Fruit fly (Drosophila melanogaster) whole organism, embryonic: ENCODE measurements around the gene Uvrag.
A peak's percentile ranks its signal among the peaks of the same experiment; 100 is the strongest.

Source experiments
- Bgb ChIP-seq: fragments of 200-800 bp; sonication (Bioruptor generic); IDR thresholded peaks from 2 replicates; pipeline ENCODE4 v1.3.6; 2022; ENCODE audit warnings: missing biosample characterization, missing genetic modification characterization; ENCODE audit not compliant: partially characterized antibody
- Blimp-1 ChIP-seq: fragments of 200-800 bp; sonication (Bioruptor generic); optimal IDR thresholded peaks from 3 replicates; lab custom pipeline; 2018; ENCODE audit warnings: missing biosample characterization, missing genetic modification characterization, mild to moderate bottlenecking, moderate library complexity, missing genetic modification reagents
- Bteb2 ChIP-seq: fragments of 200-800 bp; sonication (Bioruptor generic); optimal IDR thresholded peaks from 2 replicates; lab custom pipeline; 2016; ENCODE audit warnings: missing biosample characterization, missing genetic modification characterization
- CG1529 ChIP-seq: fragments of 200-800 bp; sonication (Bioruptor generic); optimal IDR thresholded peaks from 3 replicates; lab custom pipeline; 2018; ENCODE audit warnings: missing biosample characterization, missing genetic modification characterization
- CG17802 ChIP-seq: fragments of 200-800 bp; sonication (Bioruptor generic); optimal IDR thresholded peaks from 2 replicates; lab custom pipeline; 2018; ENCODE audit warnings: missing biosample characterization, mild to moderate bottlenecking, missing genetic modification characterization, moderate library complexity
- CG18262 ChIP-seq: fragments of 200-800 bp; optimal IDR thresholded peaks from 3 replicates; lab custom pipeline; 2019; ENCODE audit warnings: missing biosample characterization, mild to moderate bottlenecking, missing genetic modification characterization, moderate library complexity
- CG18764 ChIP-seq: fragments of 200-800 bp; sonication (Bioruptor generic); optimal IDR thresholded peaks from 3 replicates; lab custom pipeline; 2016; ENCODE audit warnings: missing biosample characterization, missing genetic modification characterization
- CG3065 ChIP-seq: fragments of 200-800 bp; sonication (Bioruptor generic); optimal IDR thresholded peaks from 2 replicates; lab custom pipeline; 2016; ENCODE audit warnings: missing biosample characterization, missing genetic modification characterization
- CG31224 ChIP-seq: fragments of 200-800 bp; sonication (Bioruptor generic); IDR thresholded peaks from 2 replicates; pipeline ENCODE4 v1.3.6; 2022; ENCODE audit warnings: missing biosample characterization, missing genetic modification characterization
- CG32772 ChIP-seq: fragments of 200-800 bp; sonication (Bioruptor generic); IDR thresholded peaks from 2 replicates; pipeline ENCODE4 v1.3.6; 2022; ENCODE audit warnings: missing biosample characterization, missing genetic modification characterization
- CG3281 ChIP-seq: fragments of 200-800 bp; sonication (Bioruptor generic); optimal IDR thresholded peaks from 3 replicates; lab custom pipeline; 2017; ENCODE audit warnings: missing biosample characterization, mild to moderate bottlenecking, missing genetic modification characterization
- CG4360 ChIP-seq: fragments of 200-800 bp; sonication (Bioruptor generic); IDR thresholded peaks from 2 replicates; pipeline ENCODE4 v1.3.6; 2022; ENCODE audit warnings: missing biosample characterization, missing genetic modification characterization
- CG5180 ChIP-seq: fragments of 200-800 bp; sonication (Bioruptor generic); optimal IDR thresholded peaks from 3 replicates; lab custom pipeline; 2017; ENCODE audit warnings: missing biosample characterization, missing genetic modification characterization, mild to moderate bottlenecking, moderate library complexity, missing genetic modification reagents
- CG7271 ChIP-seq: fragments of 200-800 bp; sonication (Bioruptor generic); optimal IDR thresholded peaks from 2 replicates; lab custom pipeline; 2018; ENCODE audit warnings: missing biosample characterization, mild to moderate bottlenecking, missing genetic modification characterization, moderate library complexity
- Dp ChIP-seq: fragments of 200-800 bp; sonication (Bioruptor generic); optimal IDR thresholded peaks from 2 replicates; lab custom pipeline; 2018; ENCODE audit warnings: missing biosample characterization, mild to moderate bottlenecking, missing genetic modification characterization, moderate library complexity
- Ets65A ChIP-seq: fragments of 200-800 bp; sonication (Bioruptor generic); peaks from one replicate; lab custom pipeline; 2016; ENCODE audit warnings: missing biosample characterization, missing genetic modification characterization
- Fer1 ChIP-seq: fragments of 200-800 bp; sonication (Bioruptor generic); optimal IDR thresholded peaks from 2 replicates; lab custom pipeline; 2017; ENCODE audit warnings: missing biosample characterization, mild to moderate bottlenecking, missing genetic modification characterization
- Hand ChIP-seq: fragments of 200-800 bp; sonication (Bioruptor generic); optimal IDR thresholded peaks from 2 replicates; lab custom pipeline; 2017; ENCODE audit warnings: mild to moderate bottlenecking, missing biosample characterization, missing genetic modification reagents, missing genetic modification characterization
- Med ChIP-seq: fragments of 200-800 bp; sonication (Bioruptor generic); peaks from one replicate; lab custom pipeline; 2016; ENCODE audit warnings: missing biosample characterization, missing genetic modification characterization, mild to moderate bottlenecking, inconsistent platforms, moderate library complexity
- Nf-YC ChIP-seq: fragments of 200-800 bp; optimal IDR thresholded peaks from 3 replicates; lab custom pipeline; 2019; ENCODE audit warnings: missing biosample characterization, mild to moderate bottlenecking, missing genetic modification characterization, moderate library complexity
- Opbp ChIP-seq: fragments of 200-800 bp; sonication (Bioruptor generic); IDR thresholded peaks from 3 replicates; pipeline ENCODE4 v1.3.6; 2022; ENCODE audit warnings: missing biosample characterization, missing genetic modification characterization; ENCODE audit not compliant: partially characterized antibody
- Scr ChIP-seq: fragments of 200-800 bp; sonication (Bioruptor generic); IDR thresholded peaks from 2 replicates; pipeline ENCODE4 v1.3.6; 2022; ENCODE audit warnings: missing biosample characterization, missing genetic modification characterization; ENCODE audit not compliant: partially characterized antibody
- YL-1 ChIP-seq: fragments of 200-800 bp; sonication (Bioruptor generic); optimal IDR thresholded peaks from 3 replicates; lab custom pipeline; 2017; ENCODE audit warnings: missing biosample characterization, mild to moderate bottlenecking, missing genetic modification characterization
- amos ChIP-seq: fragments of 200-800 bp; sonication (Bioruptor generic); IDR thresholded peaks from 2 replicates; pipeline ENCODE4 v1.3.6; 2022; ENCODE audit warnings: missing biosample characterization, missing genetic modification characterization; ENCODE audit not compliant: partially characterized antibody
- ash1 ChIP-seq: fragments of 200-800 bp; sonication (Bioruptor generic); optimal IDR thresholded peaks from 2 replicates; lab custom pipeline; 2018; ENCODE audit warnings: missing biosample characterization, mild to moderate bottlenecking, missing genetic modification characterization
- ato ChIP-seq: fragments of 200-800 bp; sonication (Bioruptor generic); IDR thresholded peaks from 2 replicates; pipeline ENCODE4 v1.3.6; 2022; ENCODE audit warnings: missing biosample characterization, missing genetic modification characterization; ENCODE audit not compliant: partially characterized antibody
- cato ChIP-seq: fragments of 200-800 bp; sonication (Bioruptor generic); optimal IDR thresholded peaks from 2 replicates; lab custom pipeline; 2016; ENCODE audit warnings: missing biosample characterization, missing genetic modification characterization, borderline replicate concordance
- cg ChIP-seq: fragments of 200-800 bp; sonication (Bioruptor generic); optimal IDR thresholded peaks from 3 replicates; lab custom pipeline; 2019; ENCODE audit warnings: missing biosample characterization, mild to moderate bottlenecking, missing genetic modification characterization, moderate library complexity
- chinmo ChIP-seq: fragments of 200-800 bp; sonication (Bioruptor generic); IDR thresholded peaks from 4 replicates; pipeline ENCODE4 v1.3.6; 2022; ENCODE audit warnings: missing biosample characterization, missing genetic modification characterization; ENCODE audit not compliant: partially characterized antibody
- cwo ChIP-seq: fragments of 200-800 bp; sonication (Bioruptor generic); optimal IDR thresholded peaks from 3 replicates; lab custom pipeline; 2017; ENCODE audit warnings: missing biosample characterization, missing genetic modification characterization, mild to moderate bottlenecking, moderate library complexity, missing genetic modification reagents
- disco-r ChIP-seq: fragments of 200-800 bp; sonication (Bioruptor generic); optimal IDR thresholded peaks from 2 replicates; lab custom pipeline; 2016; ENCODE audit warnings: missing biosample characterization, missing genetic modification characterization
- dm ChIP-seq: fragments of 200-800 bp; sonication (Bioruptor generic); optimal IDR thresholded peaks from 3 replicates; lab custom pipeline; 2016; ENCODE audit warnings: missing biosample characterization, missing genetic modification characterization
- emc ChIP-seq: fragments of 200-800 bp; sonication (Bioruptor generic); optimal IDR thresholded peaks from 2 replicates; lab custom pipeline; 2016; ENCODE audit warnings: missing biosample characterization, missing genetic modification characterization
- en ChIP-seq: fragments of 200-800 bp; sonication (Bioruptor generic); optimal IDR thresholded peaks from 2 replicates; lab custom pipeline; 2016; ENCODE audit warnings: missing biosample characterization, missing genetic modification characterization
- ewg ChIP-seq: fragments of 200-800 bp; sonication (Bioruptor generic); optimal IDR thresholded peaks from 3 replicates; lab custom pipeline; 2017; ENCODE audit warnings: mild to moderate bottlenecking, missing biosample characterization, missing genetic modification reagents, missing genetic modification characterization
- gsb ChIP-seq: fragments of 200-800 bp; sonication (Bioruptor generic); IDR thresholded peaks from 2 replicates; pipeline ENCODE4 v1.3.6; 2022; ENCODE audit warnings: missing biosample characterization, missing genetic modification characterization
- hbn ChIP-seq: fragments of 200-800 bp; sonication (Bioruptor generic); IDR thresholded peaks from 2 replicates; pipeline ENCODE4 v1.3.6; 2022; ENCODE audit warnings: missing biosample characterization, missing genetic modification characterization; ENCODE audit not compliant: partially characterized antibody
- jigr1 ChIP-seq: fragments of 200-800 bp; sonication (Bioruptor generic); IDR thresholded peaks from 3 replicates; pipeline ENCODE4 v1.3.6; 2022; ENCODE audit warnings: missing biosample characterization, missing genetic modification characterization
- lov ChIP-seq, 2 experiments: fragments of 200-800 bp in 1 of 2; fragments of >200 bp in 1 of 2; sonication (Bioruptor generic) in 1 of 2; IDR thresholded peaks in 1 of 2; optimal IDR thresholded peaks in 1 of 2; 2 replicates in 1 of 2; 3 replicates in 1 of 2; pipeline versions ENCODE4 v1.3.6 to Lab custom; 2017 to 2022; ENCODE audit warnings: missing biosample characterization in 1 of 2, missing genetic modification characterization in 1 of 2
- onecut ChIP-seq: fragments of 200-800 bp; sonication (Bioruptor generic); IDR thresholded peaks from 2 replicates; pipeline ENCODE4 v1.3.6; 2022; ENCODE audit warnings: missing biosample characterization, missing genetic modification characterization
- pros ChIP-seq: fragments of 200-800 bp; sonication (Bioruptor generic); optimal IDR thresholded peaks from 3 replicates; lab custom pipeline; 2019; ENCODE audit warnings: missing biosample characterization, mild to moderate bottlenecking, missing genetic modification characterization, moderate library complexity
- ranshi ChIP-seq: fragments of 200-800 bp; sonication (Bioruptor generic); IDR thresholded peaks from 2 replicates; pipeline ENCODE4 v1.3.6; 2022; ENCODE audit warnings: missing biosample characterization, missing genetic modification characterization
- sd ChIP-seq: fragments of 200-800 bp; sonication (Bioruptor generic); optimal IDR thresholded peaks from 3 replicates; lab custom pipeline; 2018; ENCODE audit warnings: missing biosample characterization, mild to moderate bottlenecking, missing genetic modification characterization, moderate library complexity
- sens ChIP-seq: fragments of 200-800 bp; sonication (Bioruptor generic); peaks from one replicate; lab custom pipeline; 2016; ENCODE audit warnings: missing biosample characterization, missing genetic modification characterization
- usp ChIP-seq: fragments of >200 bp; optimal IDR thresholded peaks from 2 replicates; lab custom pipeline; 2017; ENCODE audit warnings: missing biosample characterization, missing genetic modification characterization

The Uvrag gene

DNA sequence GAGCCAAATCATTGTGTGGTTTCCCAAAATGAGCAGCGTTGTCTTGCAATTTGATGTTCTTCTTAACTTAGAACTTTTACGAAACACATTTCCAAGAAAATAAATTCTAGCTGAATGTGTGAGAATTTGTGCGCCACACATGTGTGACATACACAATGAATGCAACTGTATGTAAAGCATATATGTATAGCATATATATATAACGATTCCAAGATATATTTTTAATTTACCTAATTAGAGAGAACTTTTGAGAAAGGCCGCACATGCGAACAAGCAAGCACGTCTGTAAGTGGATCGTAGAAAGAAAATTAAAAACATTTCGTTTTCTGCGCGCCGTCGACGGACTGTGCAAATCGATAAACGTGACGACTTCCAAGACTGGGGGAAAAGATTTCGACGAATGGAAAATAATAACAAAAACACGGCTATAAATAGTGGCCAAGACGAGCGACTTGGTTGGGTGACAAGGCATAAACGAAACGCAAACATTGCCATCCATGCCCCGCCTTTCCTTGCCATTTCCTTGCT lies 5.4 kb downstream of the Uvrag start:
- no peak for TF ChIP-seq CG5180 (GFP tag; lab: Kevin White, UChicago)
- TF ChIP-seq jigr1 = no peak
- TF ChIP-seq Nf-YC (tag; lab: Kevin White, UChicago) = peak; percentile 13
- no peak for TF ChIP-seq ranshi (GFP tag; lab: Robert Waterston, UW)
- no peak for TF ChIP-seq gsb (GFP tag; lab: Robert Waterston, UW)
- no peak for TF ChIP-seq lov (optimal IDR thresholded peaks at IDR 0.05; lab: Kevin White, UChicago)
- no peak for TF ChIP-seq lov (GFP tag; IDR thresholded peaks at IDR 0.05; lab: Robert Waterston, UW)
- no peak for TF ChIP-seq ash1
- no peak for TF ChIP-seq CG18764 (GFP tag; lab: Kevin White, UChicago)
- no peak for TF ChIP-seq CG32772 (GFP tag; lab: Robert Waterston, UW)
- peak; percentile 25 for TF ChIP-seq Med
- peak; percentile 47 for TF ChIP-seq sd (tag; lab: Kevin White, UChicago)
- peak; percentile 90 for TF ChIP-seq CG31224 (GFP tag; lab: Robert Waterston, UW)
- no peak for TF ChIP-seq CG1529 (GFP tag; lab: Kevin White, UChicago)
- TF ChIP-seq cwo (GFP tag; lab: Kevin White, UChicago) = peak; percentile 80
- no peak for TF ChIP-seq en (GFP tag; lab: Kevin White, UChicago)
- TF ChIP-seq onecut (GFP tag; lab: Robert Waterston, UW) = 0 out of 2 replicates have a peak, but pooled peaks have one; percentile 22
- peak; percentile 1 for TF ChIP-seq cg (GFP tag; lab: Kevin White, UChicago)
- peak; percentile 67 for TF ChIP-seq sens (GFP tag; lab: Kevin White, UChicago)
- TF ChIP-seq CG18262 (tag; lab: Kevin White, UChicago) = no peak
- TF ChIP-seq CG17802 (tag; lab: Kevin White, UChicago) = no peak
- TF ChIP-seq CG3065 (GFP tag; lab: Kevin White, UChicago) = no peak
- no peak for TF ChIP-seq cato (GFP tag; lab: Kevin White, UChicago)
- TF ChIP-seq Bteb2 (GFP tag; lab: Kevin White, UChicago) = no peak
- TF ChIP-seq Opbp (GFP tag; lab: Robert Waterston, UW) = no peak
- no peak for TF ChIP-seq CG7271 (tag; lab: Kevin White, UChicago)

- TF ChIP-seq pros (GFP tag; lab: Kevin White, UChicago) (peak; percentile 88), Blimp-1 (GFP tag; lab: Kevin White, UChicago) (peak; percentile 75), Ets65A (peak; percentile 71), chinmo (GFP tag; lab: Robert Waterston, UW) (0 out of 4 replicates have a peak, but pooled peaks have one; percentile 61), usp (GFP tag; lab: Kevin White, UChicago) (no peak)
Measured at dm6 chr2L:13292626-13293025, 6.0 kb downstream of the Uvrag start, which contains the start of gene CG16824. CG16824 (plus strand) TSS chr2L:13293009.

DNA sequence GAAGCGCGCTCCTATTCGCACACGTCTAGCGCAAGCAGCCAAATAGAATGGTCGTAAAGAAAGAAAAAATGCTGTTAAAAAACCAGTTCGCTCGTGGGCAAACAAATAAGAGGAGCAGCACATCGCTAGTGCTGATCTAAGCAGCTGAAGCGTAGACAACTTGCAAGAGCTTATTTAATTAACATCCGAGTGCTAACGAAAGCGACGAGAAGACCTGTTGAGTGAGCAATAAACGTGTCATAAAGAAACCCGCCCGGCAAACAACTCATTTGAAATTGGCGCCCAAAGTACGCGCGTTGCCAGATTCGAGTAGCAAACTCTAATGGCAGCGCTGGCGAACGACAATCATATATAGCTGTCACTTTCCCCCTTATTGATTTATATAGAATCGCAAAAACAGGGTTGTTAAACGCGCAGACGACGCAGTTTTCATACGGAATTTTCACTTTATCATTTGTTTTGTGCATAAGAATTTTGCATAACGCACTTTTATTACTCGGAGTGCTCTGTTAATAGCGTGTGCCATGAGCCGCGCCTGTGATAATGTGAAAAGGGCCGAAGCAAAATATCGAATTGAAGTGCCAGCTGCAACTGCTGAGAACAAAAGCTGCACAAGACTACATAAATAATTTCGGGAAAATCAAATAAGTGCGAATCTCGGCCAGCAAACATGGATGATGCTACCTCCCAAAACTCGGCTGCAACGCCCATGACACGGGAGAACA lies 9.6 kb downstream of the Uvrag start:
- peak; percentile 4 for TF ChIP-seq dm (GFP tag; lab: Kevin White, UChicago)
- peak; percentile 9 for TF ChIP-seq disco-r (GFP tag; lab: Kevin White, UChicago)
- TF ChIP-seq Scr (GFP tag; lab: Robert Waterston, UW) = peak; percentile 40; the same call in 1 of the 2 replicates
- TF ChIP-seq YL-1 (GFP tag; lab: Kevin White, UChicago) = peak; percentile 90
- TF ChIP-seq Dp (GFP tag; lab: Kevin White, UChicago) = peak; percentile 98
- TF ChIP-seq Fer1 (GFP tag; lab: Kevin White, UChicago) = peak; percentile 22
- TF ChIP-seq emc (GFP tag; lab: Kevin White, UChicago) = no peak
- peak; percentile 86 for TF ChIP-seq ewg (GFP tag; lab: Kevin White, UChicago)
- no peak for TF ChIP-seq hbn
- peak; percentile 60; the same call in 1 of the 2 replicates for TF ChIP-seq amos (GFP tag; lab: Robert Waterston, UW)
- TF ChIP-seq CG4360 (GFP tag; lab: Robert Waterston, UW) = peak; percentile 17; the same call in 1 of the 2 replicates
- peak; percentile 60 for TF ChIP-seq Bgb (GFP tag; lab: Robert Waterston, UW)
- no peak for TF ChIP-seq Hand (GFP tag; lab: Kevin White, UChicago)
- TF ChIP-seq onecut (GFP tag; lab: Robert Waterston, UW) = peak; percentile 97
- peak; percentile 100 for TF ChIP-seq CG3281 (GFP tag; lab: Kevin White, UChicago)
- TF ChIP-seq ato (GFP tag; lab: Robert Waterston, UW) = 0 out of 2 replicates have a peak, but pooled peaks have one; percentile 48
